Fruit fly (Drosophila melanogaster) S2 (cell line): ENCODE results near the gene CG7567.

ENCODE experiments used
- CG8478 ChIP-seq: fragments of >200 bp; optimal IDR thresholded peaks from 2 replicates; lab custom pipeline; 2018
- CTCF ChIP-seq, 2 experiments: fragments of >200 bp; optimal IDR thresholded peaks; 2 replicates each; lab custom pipeline; 2018

- no peak for TF ChIP-seq CG8478
- TF ChIP-seq CTCF (optimal IDR thresholded peaks at IDR 0.05; lab: Kevin White, UChicago): no peak
These were observed at the start of gene CG7567 for dm6 chr3R:29588004-29588403.
